Fruit fly (Drosophila melanogaster) whole organism, wandering third instar larva: ENCODE data around the gene bun.

ENCODE experiments used
- Abd-B ChIP-seq: fragments of >200 bp; optimal IDR thresholded peaks from 2 replicates; lab custom pipeline; 2017; ENCODE audit warnings: missing biosample characterization, missing genetic modification characterization
- CG9705 ChIP-seq: fragments of 200-800 bp; sonication (Bioruptor generic); optimal IDR thresholded peaks from 2 replicates; lab custom pipeline; 2018; ENCODE audit warnings: missing biosample characterization, mild to moderate bottlenecking, missing genetic modification characterization
- Dfd ChIP-seq: fragments of >200 bp; optimal IDR thresholded peaks from 2 replicates; lab custom pipeline; 2017; ENCODE audit warnings: missing biosample characterization, missing genetic modification characterization
- Dif ChIP-seq: fragments of 200-275, 200-300 bp; sonication (Bioruptor generic); optimal IDR thresholded peaks from 2 replicates; lab custom pipeline; 2018; ENCODE audit warnings: missing biosample characterization, missing genetic modification characterization; ENCODE audit not compliant: partially characterized antibody
- GATAd ChIP-seq: sonication (Bioruptor generic); optimal IDR thresholded peaks from 2 replicates; lab custom pipeline; 2016; ENCODE audit warnings: missing biosample characterization, missing genetic modification characterization
- HLH106 ChIP-seq: fragments of 200-800 bp; optimal IDR thresholded peaks from 3 replicates; lab custom pipeline; 2019; ENCODE audit warnings: missing biosample characterization, mild to moderate bottlenecking, missing genetic modification characterization, moderate library complexity
- Jra ChIP-seq: sonication (Bioruptor generic); optimal IDR thresholded peaks from 2 replicates; lab custom pipeline; 2016; ENCODE audit warnings: missing biosample characterization, missing genetic modification characterization
- Myc ChIP-seq: fragments of >200 bp; optimal IDR thresholded peaks from 2 replicates; lab custom pipeline; 2017
- OdsH ChIP-seq: fragments of 200-800 bp; sonication (Bioruptor generic); optimal IDR thresholded peaks from 2 replicates; lab custom pipeline; 2016; ENCODE audit warnings: missing biosample characterization, mild to moderate bottlenecking, missing genetic modification characterization
- Rel ChIP-seq, 2 experiments: fragments of 200-800 bp; sonication (Bioruptor generic) in 1 of 2; optimal IDR thresholded peaks; 2 replicates in 1 of 2; 3 replicates in 1 of 2; lab custom pipeline; 2016 to 2019; ENCODE audit warnings: mild to moderate bottlenecking in 2 of 2, missing biosample characterization in 2 of 2, missing genetic modification characterization in 2 of 2, moderate library complexity in 1 of 2
- Sp1 ChIP-seq: fragments of 200-800 bp; sonication (Bioruptor generic); optimal IDR thresholded peaks from 3 replicates; lab custom pipeline; 2019; ENCODE audit warnings: missing biosample characterization, mild to moderate bottlenecking, missing genetic modification characterization, moderate library complexity
- Vsx2 ChIP-seq: fragments of 200-300, 225-300 bp; sonication (Bioruptor generic); optimal IDR thresholded peaks from 2 replicates; lab custom pipeline; 2018; ENCODE audit warnings: missing biosample characterization, missing genetic modification characterization; ENCODE audit not compliant: partially characterized antibody
- brk ChIP-seq: fragments of 200-800 bp; sonication (Bioruptor generic); optimal IDR thresholded peaks from 2 replicates; lab custom pipeline; 2016; ENCODE audit warnings: missing biosample characterization, mild to moderate bottlenecking, missing genetic modification characterization
- dl ChIP-seq, 2 experiments: fragments of 175-275, 200-275 bp in 1 of 2; fragments of 200-275 bp in 1 of 2; sonication (Bioruptor generic); optimal IDR thresholded peaks; lab custom pipeline; 2018; ENCODE audit warnings: mild to moderate bottlenecking in 2 of 2, missing biosample characterization in 2 of 2, missing genetic modification characterization in 2 of 2, moderate library complexity in 2 of 2; ENCODE audit not compliant: partially characterized antibody in 2 of 2, insufficient read depth in 1 of 2
- dmrt93B ChIP-seq: fragments of 200-800 bp; sonication (Bioruptor generic); optimal IDR thresholded peaks from 2 replicates; lab custom pipeline; 2018; ENCODE audit warnings: missing biosample characterization, mild to moderate bottlenecking, missing genetic modification characterization
- dsf ChIP-seq: sonication (Bioruptor generic); optimal IDR thresholded peaks from 2 replicates; lab custom pipeline; 2016; ENCODE audit warnings: missing biosample characterization, missing genetic modification characterization, borderline replicate concordance
- ey ChIP-seq: fragments of 200-800 bp; sonication (Bioruptor generic); optimal IDR thresholded peaks from 2 replicates; lab custom pipeline; 2016; ENCODE audit warnings: missing biosample characterization, missing genetic modification characterization
- foxo ChIP-seq, 2 experiments: fragments of 200-800 bp; sonication (Bioruptor generic); optimal IDR thresholded peaks; 2 replicates in 1 of 2; 3 replicates in 1 of 2; lab custom pipeline; 2016 to 2017; ENCODE audit warnings: missing biosample characterization in 2 of 2, missing genetic modification characterization in 2 of 2
- h ChIP-seq: fragments of 200-800 bp; sonication (Bioruptor generic); optimal IDR thresholded peaks from 3 replicates; lab custom pipeline; 2016; ENCODE audit warnings: missing biosample characterization, mild to moderate bottlenecking, missing genetic modification characterization
- jim ChIP-seq: fragments of 175-275, 200-325 bp; sonication (Bioruptor generic); optimal IDR thresholded peaks from 2 replicates; lab custom pipeline; 2016; ENCODE audit warnings: missing biosample characterization, mild to moderate bottlenecking, missing genetic modification characterization
- lola ChIP-seq: fragments of >200 bp; optimal IDR thresholded peaks from 2 replicates; lab custom pipeline; 2017; ENCODE audit warnings: missing biosample characterization, missing genetic modification characterization
- pan ChIP-seq: fragments of >200 bp; optimal IDR thresholded peaks from 2 replicates; lab custom pipeline; 2017
- psq ChIP-seq: fragments of 200-800 bp; sonication (Bioruptor generic); optimal IDR thresholded peaks from 3 replicates; lab custom pipeline; 2017; ENCODE audit warnings: missing biosample characterization, mild to moderate bottlenecking, missing genetic modification characterization, moderate library complexity
- rgr ChIP-seq: fragments of 200-800 bp; sonication (Bioruptor generic); optimal IDR thresholded peaks from 3 replicates; lab custom pipeline; 2016; ENCODE audit warnings: missing biosample characterization, mild to moderate bottlenecking, missing genetic modification characterization
- sage ChIP-seq: fragments of 200-800 bp; sonication (Bioruptor generic); optimal IDR thresholded peaks from 2 replicates; lab custom pipeline; 2016; ENCODE audit warnings: missing biosample characterization, mild to moderate bottlenecking, missing genetic modification characterization
- sv ChIP-seq: fragments of 200-800 bp; sonication (Bioruptor generic); optimal IDR thresholded peaks from 3 replicates; lab custom pipeline; 2016; ENCODE audit warnings: missing biosample characterization, missing genetic modification characterization
- tai ChIP-seq: sonication (Bioruptor generic); optimal IDR thresholded peaks from 2 replicates; lab custom pipeline; 2016; ENCODE audit warnings: missing biosample characterization, missing genetic modification characterization
- usp ChIP-seq: fragments of >200 bp; optimal IDR thresholded peaks from 2 replicates; lab custom pipeline; 2017; ENCODE audit warnings: missing biosample characterization, missing genetic modification characterization
- woc ChIP-seq: sonication (Bioruptor generic); optimal IDR thresholded peaks from 2 replicates; lab custom pipeline; 2016; ENCODE audit warnings: missing biosample characterization, mild to moderate bottlenecking, missing genetic modification characterization

The bun gene

DNA sequence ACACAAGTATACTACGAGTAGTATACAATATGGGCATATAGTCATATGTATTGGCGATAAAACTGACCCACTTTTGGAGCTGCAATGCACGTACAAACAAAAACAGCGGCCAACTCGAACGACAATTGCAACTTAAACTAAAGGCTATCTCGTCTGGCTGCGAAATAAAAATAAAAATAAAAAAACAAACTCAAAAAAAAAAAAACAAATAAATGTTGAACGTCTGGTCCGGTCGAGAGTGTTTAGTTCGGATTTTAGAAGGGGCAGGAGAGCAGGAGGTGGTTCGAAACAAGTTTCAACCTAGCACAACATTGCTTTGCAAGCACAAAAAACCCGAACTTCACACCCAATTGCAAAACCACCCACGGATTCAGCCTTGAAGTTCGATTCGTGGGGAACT, 74.5 kb downstream of the bun start:
- TF ChIP-seq Rel (GFP tag; optimal IDR thresholded peaks at IDR 0.05; lab: Kevin White, UChicago) (no peak), Rel (tag; optimal IDR thresholded peaks at IDR 0.05; lab: Kevin White, UChicago) (no peak), dmrt93B (no peak)

DNA sequence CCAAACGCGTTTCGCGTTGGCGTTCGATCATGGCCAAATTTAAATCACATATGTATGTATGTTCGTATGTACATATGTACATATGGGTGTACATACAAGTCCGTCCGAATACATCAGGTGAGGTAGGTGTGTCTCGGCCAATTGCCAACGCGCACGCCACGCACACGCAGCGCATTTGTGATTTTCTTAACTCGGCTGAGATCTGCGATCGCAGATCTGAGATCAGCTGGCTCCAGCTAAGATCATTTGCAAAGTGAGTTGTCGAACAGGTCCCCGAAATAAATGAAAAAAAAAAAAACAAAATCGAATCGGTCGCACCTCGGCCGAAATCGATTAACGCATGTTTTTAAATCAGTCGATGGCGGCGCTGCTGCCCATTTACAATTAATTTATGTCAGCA, 77.2 kb downstream of the bun start:
- TF ChIP-seq brk (no peak), h (GFP tag; lab: Kevin White, UChicago) (peak; percentile 59), OdsH (GFP tag; lab: Kevin White, UChicago) (no peak)

DNA sequence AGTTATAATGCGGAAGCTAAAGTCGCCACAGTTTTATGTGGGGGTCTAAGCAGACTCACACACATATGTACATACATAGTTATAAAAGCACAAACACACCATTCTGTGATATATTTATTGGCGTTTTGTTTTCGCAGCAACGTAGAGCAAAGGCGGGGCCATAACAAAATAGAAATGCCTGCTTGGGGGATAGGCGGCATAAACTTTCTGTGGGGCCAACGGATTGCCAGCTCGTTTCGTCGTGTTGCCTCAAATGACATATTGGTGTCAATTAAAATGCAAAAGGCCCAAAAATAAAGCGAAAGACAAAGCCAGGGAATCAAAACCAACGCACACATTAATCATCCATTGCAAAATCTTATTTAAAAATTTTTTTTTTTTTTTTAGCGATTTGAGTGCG, 77.6 kb downstream of the bun start:
- TF ChIP-seq sage (no peak), Dfd (GFP tag; lab: Kevin White, UChicago) (no peak), dmrt93B (no peak), Abd-B (GFP tag; lab: Kevin White, UChicago) (no peak), pan (lab: Kevin White, UChicago) (no peak), GATAd (GFP tag; lab: Kevin White, UChicago) (no peak), CG9705 (GFP tag; lab: Kevin White, UChicago) (no peak), foxo (GFP tag; optimal IDR thresholded peaks at IDR 0.05; lab: Kevin White, UChicago) (no peak), Jra (GFP tag; lab: Kevin White, UChicago) (no peak), sv (GFP tag; lab: Kevin White, UChicago) (no peak), Myc (lab: Kevin White, UChicago) (no peak), Dif (GFP tag; lab: Kevin White, UChicago) (no peak), brk (no peak), ey (no peak), rgr (GFP tag; lab: Kevin White, UChicago) (no peak), jim (GFP tag; lab: Kevin White, UChicago) (no peak)

DNA sequence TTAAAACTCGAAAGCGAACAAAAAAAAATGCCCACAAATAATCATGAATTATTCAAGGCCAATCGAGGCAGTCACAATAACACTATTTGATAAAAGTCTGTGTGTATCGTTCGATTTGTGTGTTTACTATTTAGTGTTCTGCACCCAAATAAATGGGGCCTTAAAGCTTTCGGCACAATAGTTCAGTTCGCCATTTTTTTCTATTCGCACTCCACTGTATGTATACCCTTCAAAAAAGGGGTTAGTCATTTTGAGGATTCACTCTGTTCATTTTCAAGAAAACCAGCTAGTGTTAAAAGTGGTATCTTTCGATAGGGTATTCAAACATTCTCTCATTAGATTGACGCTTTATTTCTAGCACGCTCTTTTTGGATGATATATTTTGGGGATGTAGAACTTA, 78.7 kb downstream of the bun start:
- TF ChIP-seq Sp1 (GFP tag; lab: Kevin White, UChicago) (no peak), sv (GFP tag; lab: Kevin White, UChicago) (peak; percentile 30)
- TF ChIP-seq, all 38 proteins: peak for 1

DNA sequence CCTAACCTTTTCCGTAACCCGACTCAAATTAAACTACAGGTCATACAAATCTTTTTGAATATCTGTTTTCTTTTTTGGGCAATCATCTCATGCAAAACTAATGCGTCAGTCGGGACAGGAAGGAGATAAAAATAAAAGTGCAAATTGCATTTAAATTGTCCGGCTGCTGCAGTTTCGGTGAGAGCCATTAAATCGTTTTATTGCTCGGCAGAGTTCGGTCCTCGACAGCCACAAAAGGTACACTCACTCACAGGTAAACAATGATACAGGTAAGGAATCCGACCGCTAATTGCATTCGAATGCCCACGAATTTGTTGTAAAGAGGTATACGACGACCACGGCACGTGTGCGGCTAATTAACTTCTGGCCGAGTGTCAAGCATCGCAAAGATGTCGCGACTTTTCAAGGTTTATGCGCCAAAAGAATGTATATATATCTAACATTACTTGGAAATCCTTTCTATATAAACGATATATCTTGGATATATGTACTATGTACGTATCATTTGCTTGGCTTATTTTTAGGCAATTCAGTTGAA, 79.8 kb downstream of the bun start:
- no peak for TF ChIP-seq sv (GFP tag; lab: Kevin White, UChicago)
- TF ChIP-seq pan (lab: Kevin White, UChicago), result no peak
- TF ChIP-seq Vsx2 (GFP tag; lab: Kevin White, UChicago), result no peak
- TF ChIP-seq tai (GFP tag; lab: Kevin White, UChicago), result no peak
- TF ChIP-seq psq (GFP tag; lab: Kevin White, UChicago), result no peak
- no peak for TF ChIP-seq ey
- TF ChIP-seq Myc (lab: Kevin White, UChicago), result no peak
- TF ChIP-seq brk, result no peak
- no peak for TF ChIP-seq Jra (GFP tag; lab: Kevin White, UChicago)
- no peak for TF ChIP-seq OdsH (GFP tag; lab: Kevin White, UChicago)
- no peak for TF ChIP-seq CG9705 (GFP tag; lab: Kevin White, UChicago)
- TF ChIP-seq jim (GFP tag; lab: Kevin White, UChicago), result no peak
- TF ChIP-seq lola (GFP tag; lab: Kevin White, UChicago), result no peak

DNA sequence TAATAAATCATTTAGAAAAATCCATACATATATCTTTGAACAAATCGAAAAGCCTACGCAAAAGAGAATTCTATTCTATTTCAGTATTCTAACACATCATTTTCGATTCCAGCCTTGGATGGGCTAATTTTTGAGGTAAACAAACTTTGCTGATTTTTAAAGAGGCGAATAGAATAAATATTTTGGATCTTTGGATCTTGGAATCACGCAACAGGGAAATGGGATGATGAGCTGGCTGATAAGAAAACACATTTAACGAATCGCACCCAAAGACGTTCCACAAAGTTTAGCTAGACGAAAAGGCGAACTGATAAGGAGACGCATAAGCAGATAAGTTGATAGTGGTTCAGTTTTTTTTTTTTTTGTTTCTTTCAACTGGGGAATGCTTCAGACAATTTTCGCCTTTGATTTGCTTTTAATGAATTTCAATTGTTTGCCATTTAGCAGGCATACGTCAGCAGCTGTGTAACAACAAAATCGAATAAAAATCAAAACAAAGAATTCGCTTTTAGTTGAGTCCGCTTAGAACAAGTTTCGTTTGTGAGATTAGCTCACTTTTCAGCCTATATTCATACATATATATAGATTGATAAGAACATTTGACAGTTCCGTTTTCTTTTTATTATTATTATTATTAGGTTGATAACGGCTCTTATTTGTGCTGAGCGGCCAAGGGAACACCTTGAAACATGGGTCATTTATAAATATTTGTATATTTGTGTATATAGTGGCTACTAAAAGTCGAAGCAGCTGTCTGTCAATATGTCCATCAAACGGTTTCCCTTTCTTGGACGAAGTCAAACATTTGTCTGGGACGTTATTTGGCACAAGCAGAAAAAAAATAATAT, 81.0 kb downstream of the bun start:
- TF ChIP-seq dmrt93B (no peak), usp (GFP tag; lab: Kevin White, UChicago) (no peak), dsf (GFP tag; lab: Kevin White, UChicago) (no peak), lola (GFP tag; lab: Kevin White, UChicago) (no peak)

DNA sequence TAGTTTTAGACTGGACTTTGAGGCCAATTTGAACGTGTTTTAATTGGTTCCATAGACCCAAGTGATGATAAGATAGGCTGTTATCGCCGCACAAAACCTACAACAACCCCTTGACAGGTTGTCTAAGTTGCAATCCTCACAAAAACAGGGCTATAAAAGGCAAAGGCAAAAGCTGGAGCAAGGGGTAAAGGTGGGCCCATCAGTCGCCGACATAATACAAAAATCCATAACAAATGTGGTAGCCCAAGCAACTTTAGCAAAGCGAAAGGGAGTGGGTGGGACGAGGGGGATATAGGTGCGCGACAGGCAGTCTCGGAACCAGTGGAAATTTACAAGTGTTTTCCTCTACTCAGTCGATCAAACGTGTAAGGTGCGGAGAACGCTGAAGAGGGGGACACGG, 82.3 kb downstream of the bun start:
- no peak for TF ChIP-seq jim (GFP tag; lab: Kevin White, UChicago)
- no peak for TF ChIP-seq Dif (GFP tag; lab: Kevin White, UChicago)
- no peak for TF ChIP-seq sage
- no peak for TF ChIP-seq CG9705 (GFP tag; lab: Kevin White, UChicago)
- TF ChIP-seq h (GFP tag; lab: Kevin White, UChicago), result no peak
- no peak for TF ChIP-seq Myc (lab: Kevin White, UChicago)
- TF ChIP-seq pan (lab: Kevin White, UChicago), result no peak
- no peak for TF ChIP-seq dl (GFP tag; optimal IDR thresholded peaks at IDR 0.05; lab: Kevin White, UChicago; ENCODE audit: insufficient read depth in 1 of 2, partially characterized antibody in 2 of 2)
- TF ChIP-seq Jra (GFP tag; lab: Kevin White, UChicago), result no peak
- TF ChIP-seq tai (GFP tag; lab: Kevin White, UChicago), result no peak
- no peak for TF ChIP-seq HLH106 (tag; lab: Kevin White, UChicago)
- TF ChIP-seq dsf (GFP tag; lab: Kevin White, UChicago), result no peak
- TF ChIP-seq brk, result no peak
- no peak for TF ChIP-seq OdsH (GFP tag; lab: Kevin White, UChicago)
- no peak for TF ChIP-seq GATAd (GFP tag; lab: Kevin White, UChicago)
- TF ChIP-seq foxo (GFP tag; optimal IDR thresholded peaks at IDR 0.05; lab: Kevin White, UChicago), result no peak
- no peak for TF ChIP-seq sv (GFP tag; lab: Kevin White, UChicago)
- no peak for TF ChIP-seq woc (GFP tag; lab: Kevin White, UChicago)
- TF ChIP-seq usp (GFP tag; lab: Kevin White, UChicago), result no peak
